Worm (Caenorhabditis elegans) whole organism, L4/young adult: Measurements from ENCODE around the gene tofu-6.

Source experiments
- W03F9.2 ChIP-seq: fragments of 150-350 bp; optimal IDR thresholded peaks from 2 replicates; lab custom pipeline; 2014; ENCODE audit warnings: missing biosample characterization, missing genetic modification characterization
- dao-5 ChIP-seq: sonication (generic microtip); optimal IDR thresholded peaks from 2 replicates; lab custom pipeline; 2016; ENCODE audit warnings: missing genotype, missing genetic modification characterization, moderate library complexity, missing compliant biosample characterization
- him-1 ChIP-seq: sonication (generic microtip); optimal IDR thresholded peaks from 2 replicates; lab custom pipeline; 2016; ENCODE audit warnings: missing genotype, missing genetic modification reagents, missing genetic modification characterization, missing compliant biosample characterization

- TF ChIP-seq dao-5 (tag; lab: Kevin White, UChicago): no peak
- no peak for TF ChIP-seq him-1 (tag; lab: Kevin White, UChicago)
- TF ChIP-seq W03F9.2: no peak
Measured at ce11 chrII:5437586-5437985, 16.5 kb downstream of the tofu-6 start, which contains the start of gene F07F6.1.
